Worm (Caenorhabditis elegans): ENCODE measurements around the gene K07C11.8.

ce11 chrV:8201229-8201858 is 16.3 kb downstream of the K07C11.8 start, which contains the start of gene cri-2:
- TF ChIP-seq him-1 (tag; optimal IDR thresholded peaks at IDR 0.05) (no peak), W03F9.2 (tag; optimal IDR thresholded peaks at IDR 0.05) (no peak), dao-5 (tag; optimal IDR thresholded peaks at IDR 0.05) (no peak)

All from whole organism, L4/young adult.